Worm (Caenorhabditis elegans): ENCODE measurements around the gene C39E6.2.

C39E6.2 gene

ce11 chrX:4761540-4761939, 6.6 kb upstream of the C39E6.2 start, which contains the start of gene mls-2:
Gene mls-2 (minus strand): TSS chrX:4761640.
- no peak for TF ChIP-seq nhr-76 (tag; optimal IDR thresholded peaks at IDR 0.05)
- TF ChIP-seq nhr-25 (tag; optimal IDR thresholded peaks at IDR 0.05), result no peak
- TF ChIP-seq unc-62 (GFP tag; optimal IDR thresholded peaks at IDR 0.05), result no peak
- no peak for TF ChIP-seq hmg-11 (tag; optimal IDR thresholded peaks at IDR 0.05)
- no peak for TF ChIP-seq fkh-10 (GFP tag; optimal IDR thresholded peaks at IDR 0.05)
- no peak for TF ChIP-seq snpc-4 (tag; optimal IDR thresholded peaks at IDR 0.05)

DNA sequence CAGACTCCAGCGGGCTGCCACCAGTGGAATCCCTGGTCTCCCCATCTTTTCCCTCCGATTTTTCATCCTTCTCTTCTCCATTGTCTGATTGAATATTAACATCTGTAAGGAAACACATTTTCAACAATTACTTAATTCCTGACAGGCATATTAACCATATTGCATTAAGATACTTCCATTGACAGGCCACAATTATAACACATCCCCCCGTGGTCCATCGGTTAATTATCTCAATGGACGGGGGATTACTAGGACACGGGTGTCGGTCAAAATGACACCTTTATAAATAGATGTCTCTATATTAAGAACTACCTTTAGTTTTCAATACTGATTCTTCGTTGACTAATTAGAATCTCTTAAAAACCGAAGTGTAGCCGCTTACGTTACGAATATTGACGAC, 4.8 kb upstream of the C39E6.2 start:
- TF ChIP-seq nfya-1 (tag; optimal IDR thresholded peaks at IDR 0.05; ENCODE audit: insufficient read depth) (no peak), nhr-23 (tag; optimal IDR thresholded peaks at IDR 0.05) (no peak), eor-1 (tag; optimal IDR thresholded peaks at IDR 0.05) (no peak), nhr-67 (tag; optimal IDR thresholded peaks at IDR 0.05) (no peak), tbx-2 (tag; optimal IDR thresholded peaks at IDR 0.05) (no peak), mml-1 (tag; optimal IDR thresholded peaks at IDR 0.05) (no peak), fos-1 (tag; optimal IDR thresholded peaks at IDR 0.05) (no peak), R02D3.7 (tag; optimal IDR thresholded peaks at IDR 0.05) (no peak), lin-15B (tag; optimal IDR thresholded peaks at IDR 0.05) (no peak), egl-5 (tag; optimal IDR thresholded peaks at IDR 0.05) (no peak), elt-3 (tag; optimal IDR thresholded peaks at IDR 0.05) (no peak)

- TF ChIP-seq elt-2 (tag; optimal IDR thresholded peaks at IDR 0.05) (peak; percentile 52), pqm-1 (tag; optimal IDR thresholded peaks at IDR 0.05) (peak; percentile 49), lin-15B (tag; optimal IDR thresholded peaks at IDR 0.05) (no peak)
Measured at ce11 chrX:4749080-4749479, 5.8 kb downstream of the C39E6.2 start, which contains the start of gene lon-2. Gene lon-2 (minus strand): TSS chrX:4749083.

DNA sequence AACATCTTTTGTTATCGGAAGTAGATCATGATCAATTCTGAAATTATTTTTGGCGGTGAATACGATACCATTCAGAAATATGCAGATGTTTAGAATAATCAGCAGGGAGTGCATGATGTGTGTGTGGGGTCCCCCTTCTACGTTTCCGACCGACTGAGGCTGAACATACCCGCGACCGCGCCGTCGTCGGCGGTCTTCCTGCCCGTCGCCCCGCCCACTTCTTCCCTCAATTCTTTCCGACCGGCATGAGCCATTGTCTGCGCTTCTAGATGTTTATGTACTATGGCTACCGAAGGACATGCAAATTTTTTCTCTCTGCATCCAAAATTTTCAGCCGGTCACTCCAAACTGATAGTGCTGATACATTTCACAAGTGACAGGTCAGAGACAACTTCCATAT, 10.9 kb downstream of the C39E6.2 start:
- TF ChIP-seq nhr-23 (tag; optimal IDR thresholded peaks at IDR 0.05) (no peak), fkh-10 (GFP tag; optimal IDR thresholded peaks at IDR 0.05) (no peak), pha-4 (tag; optimal IDR thresholded peaks at IDR 0.05) (no peak), tbx-2 (tag; optimal IDR thresholded peaks at IDR 0.05) (no peak), nhr-237 (tag; optimal IDR thresholded peaks at IDR 0.05) (no peak), R02D3.7 (tag; optimal IDR thresholded peaks at IDR 0.05) (no peak), nhr-76 (tag; optimal IDR thresholded peaks at IDR 0.05) (no peak), ceh-16 (tag; optimal IDR thresholded peaks at IDR 0.05) (no peak), hmg-11 (tag; optimal IDR thresholded peaks at IDR 0.05) (peak; percentile 2), nhr-77 (tag; optimal IDR thresholded peaks at IDR 0.05) (no peak), fos-1 (tag; optimal IDR thresholded peaks at IDR 0.05) (no peak), lin-39 (tag; optimal IDR thresholded peaks at IDR 0.05) (peak; percentile 37), ZK546.5 (tag; optimal IDR thresholded peaks at IDR 0.05) (no peak), jun-1 (tag; optimal IDR thresholded peaks at IDR 0.05) (no peak)

DNA sequence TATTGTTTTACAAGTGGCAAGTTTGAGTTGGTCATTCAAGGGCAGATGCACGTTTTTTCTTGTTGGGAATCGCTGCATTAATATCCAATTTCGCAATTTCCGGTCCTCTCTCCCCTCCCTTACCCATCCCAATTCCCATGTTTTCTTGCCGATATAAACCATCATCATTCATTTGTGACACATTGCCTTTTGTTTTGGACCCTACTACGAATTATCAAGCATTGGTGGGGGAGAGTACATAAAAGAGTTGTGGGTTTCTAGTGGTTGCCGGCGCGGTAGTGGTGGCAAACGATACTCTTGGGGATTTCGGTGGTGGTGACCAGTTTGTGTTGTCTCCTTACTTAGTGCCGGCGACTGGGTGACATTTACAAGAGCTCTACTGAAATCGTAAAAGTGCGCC, 12.6 kb downstream of the C39E6.2 start:
- TF ChIP-seq lin-39 (tag; optimal IDR thresholded peaks at IDR 0.05) (peak; percentile 32), unc-62 (GFP tag; optimal IDR thresholded peaks at IDR 0.05) (no peak), lsy-12 (tag; optimal IDR thresholded peaks at IDR 0.05) (no peak)

ce11 chrX:4740630-4741029, 14.3 kb downstream of the C39E6.2 start:
- peak; percentile 5 for TF ChIP-seq mdl-1 (tag; optimal IDR thresholded peaks at IDR 0.05)
- TF ChIP-seq ceh-82 (tag; optimal IDR thresholded peaks at IDR 0.05), result no peak
- TF ChIP-seq lsy-12 (tag; optimal IDR thresholded peaks at IDR 0.05), result no peak
- no peak for TF ChIP-seq unc-39 (tag; optimal IDR thresholded peaks at IDR 0.05)
- TF ChIP-seq ztf-4 (tag; optimal IDR thresholded peaks at IDR 0.05), result no peak

ce11 chrX:4732752-4733151, 22.2 kb downstream of the C39E6.2 start, which contains the start of gene aman-1:
Gene aman-1 (plus strand): TSS chrX:4733095.
- TF ChIP-seq eor-1 (tag; optimal IDR thresholded peaks at IDR 0.05), result no peak
- TF ChIP-seq elt-1 (tag; optimal IDR thresholded peaks at IDR 0.05), result no peak
- no peak for TF ChIP-seq nhr-23 (tag; optimal IDR thresholded peaks at IDR 0.05)
- no peak for TF ChIP-seq nhr-25 (tag; optimal IDR thresholded peaks at IDR 0.05)
- TF ChIP-seq egl-27 (tag; optimal IDR thresholded peaks at IDR 0.05), result no peak
- no peak for TF ChIP-seq elt-2 (tag; optimal IDR thresholded peaks at IDR 0.05)
- no peak for TF ChIP-seq unc-39 (tag; optimal IDR thresholded peaks at IDR 0.05)
- TF ChIP-seq lsy-12 (tag; optimal IDR thresholded peaks at IDR 0.05), result no peak
- no peak for TF ChIP-seq hmg-11 (tag; optimal IDR thresholded peaks at IDR 0.05)
- no peak for TF ChIP-seq ztf-11 (tag; optimal IDR thresholded peaks at IDR 0.05)
- no peak for TF ChIP-seq lin-15B (tag; optimal IDR thresholded peaks at IDR 0.05)
- TF ChIP-seq nfya-1 (tag; optimal IDR thresholded peaks at IDR 0.05; ENCODE audit: insufficient read depth), result no peak
- no peak for TF ChIP-seq nhr-237 (tag; optimal IDR thresholded peaks at IDR 0.05)
- no peak for TF ChIP-seq nhr-77 (tag; optimal IDR thresholded peaks at IDR 0.05)
- TF ChIP-seq R02D3.7 (tag; optimal IDR thresholded peaks at IDR 0.05), result no peak
- TF ChIP-seq sea-2 (GFP tag; optimal IDR thresholded peaks at IDR 0.05), result no peak
- no peak for TF ChIP-seq nhr-43 (tag; optimal IDR thresholded peaks at IDR 0.05; ENCODE audit: poor library complexity, severe bottlenecking)
